Worm (Caenorhabditis elegans) whole organism, midembryonic: ENCODE results near the gene rmh-2.

Source experiments
- T22C8.4 ChIP-seq: fragments of 200-800 bp; sonication (Bioruptor generic); IDR thresholded peaks from 2 replicates; pipeline ENCODE4 v1.3.6; 2022; ENCODE audit warnings: missing genetic modification characterization, missing compliant biosample characterization
- cog-1 ChIP-seq: sonication (generic microtip); optimal IDR thresholded peaks from 2 replicates; lab custom pipeline; 2016; ENCODE audit warnings: missing genetic modification characterization, missing compliant biosample characterization
- flt-1 ChIP-seq: fragments of 200-800 bp; sonication (Bioruptor generic); IDR thresholded peaks from 2 replicates; pipeline ENCODE4 v1.3.6; 2022; ENCODE audit warnings: missing genetic modification characterization, missing compliant biosample characterization
- klf-2 ChIP-seq: fragments of 200-800 bp; sonication (Bioruptor generic); conservative IDR thresholded peaks from 2 replicates; pipeline ENCODE4 v1.3.6; 2022; ENCODE audit warnings: missing genetic modification reagents, missing genetic modification characterization, missing compliant biosample characterization
- med-1 ChIP-seq: sonication (generic microtip); optimal IDR thresholded peaks from 2 replicates; lab custom pipeline; 2017; ENCODE audit warnings: missing genetic modification characterization, mild to moderate bottlenecking, missing compliant biosample characterization, antibody characterized with exemption, missing genetic modification reagents; ENCODE audit not compliant: insufficient read depth
- ref-1 ChIP-seq: fragments of 200-800 bp; sonication (Bioruptor generic); conservative IDR thresholded peaks from 2 replicates; pipeline ENCODE4 v1.3.6; 2022; ENCODE audit warnings: missing genetic modification reagents, missing genetic modification characterization, missing compliant biosample characterization
- tab-1 ChIP-seq: fragments of 200-800 bp; sonication (Bioruptor generic); IDR thresholded peaks from 2 replicates; pipeline ENCODE4 v1.3.6; 2022; ENCODE audit warnings: missing genetic modification characterization, missing compliant biosample characterization
- ztf-23 ChIP-seq: fragments of 200-800 bp; sonication (Bioruptor generic); IDR thresholded peaks from 2 replicates; pipeline ENCODE4 v1.3.6; 2022; ENCODE audit warnings: missing genetic modification reagents, missing genetic modification characterization, missing compliant biosample characterization
- ztf-29 ChIP-seq: fragments of 200-800 bp; sonication (Bioruptor generic); IDR thresholded peaks from 2 replicates; pipeline ENCODE4 v1.3.6; 2022; ENCODE audit warnings: missing genetic modification reagents, missing genetic modification characterization, missing compliant biosample characterization

DNA sequence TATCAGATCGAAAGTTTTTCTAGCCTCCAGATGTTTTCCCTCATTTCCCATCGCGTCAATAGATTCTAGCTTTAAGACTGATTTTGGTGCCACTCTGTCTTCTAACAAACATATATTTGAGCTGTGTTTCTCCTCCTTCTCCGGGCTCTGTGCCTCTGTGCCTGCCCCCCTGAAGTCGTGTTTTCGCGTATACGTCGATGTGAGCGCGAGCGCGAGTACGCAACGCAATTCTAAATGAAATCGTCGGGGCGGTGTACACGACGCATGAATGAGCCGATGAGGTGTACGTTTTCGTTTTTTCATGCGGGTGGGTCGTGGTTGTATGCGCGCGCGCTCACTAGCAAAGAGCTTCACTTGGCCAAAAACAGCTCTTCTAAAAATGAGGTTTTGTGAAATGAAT lies 35.3 kb upstream of the rmh-2 start:
- TF ChIP-seq ref-1 (no peak), ztf-29 (GFP tag; lab: Robert Waterston, UW) (no peak), klf-2 (GFP tag; lab: Robert Waterston, UW) (no peak), T22C8.4 (GFP tag; lab: Robert Waterston, UW) (no peak), flt-1 (GFP tag; lab: Robert Waterston, UW) (no peak), tab-1 (no peak), med-1 (GFP tag; lab: Kevin White, UChicago) (no peak), ztf-23 (GFP tag; lab: Robert Waterston, UW) (no peak), cog-1 (tag; lab: Kevin White, UChicago) (no peak)
